Worm (Caenorhabditis elegans) whole organism, L4 larva: Measurements from ENCODE around the gene C34D10.5.

Experiments
- R02D3.7 ChIP-seq: fragments of 150-350 bp; sonication (generic microtip); optimal IDR thresholded peaks from 3 replicates; lab custom pipeline; 2014; ENCODE audit warnings: missing biosample characterization, missing genetic modification characterization
- T20F7.1 ChIP-seq: fragments of 200-800 bp; sonication (Bioruptor generic); optimal IDR thresholded peaks from 2 replicates; lab custom pipeline; 2018; ENCODE audit warnings: mild to moderate bottlenecking, missing genetic modification characterization, missing compliant biosample characterization
- ama-1 ChIP-seq: fragments of 150-350 bp; optimal IDR thresholded peaks from 2 replicates; lab custom pipeline; 2014; ENCODE audit warnings: inconsistent platforms, mixed read lengths
- ceh-44 ChIP-seq: fragments of 200-800 bp; sonication (Bioruptor generic); IDR thresholded peaks from 2 replicates; pipeline ENCODE4 v1.3.6; 2022; ENCODE audit warnings: missing genetic modification reagents, missing genetic modification characterization, missing compliant biosample characterization
- ces-1 ChIP-seq: fragments of 150-350 bp; sonication (generic microtip); optimal IDR thresholded peaks from 4 replicates; lab custom pipeline; 2014; ENCODE audit warnings: missing biosample characterization, missing genetic modification reagents, missing genetic modification characterization
- fkh-10 ChIP-seq: fragments of 150-350 bp; optimal IDR thresholded peaks from 2 replicates; lab custom pipeline; 2014; ENCODE audit warnings: missing biosample characterization, missing genetic modification reagents, missing genetic modification characterization
- fos-1 ChIP-seq: fragments of 150-350 bp; optimal IDR thresholded peaks from 2 replicates; lab custom pipeline; 2014; ENCODE audit warnings: missing biosample characterization, missing genetic modification characterization
- hlh-30 ChIP-seq: sonication (generic microtip); optimal IDR thresholded peaks from 2 replicates; lab custom pipeline; 2017; ENCODE audit warnings: antibody characterized with exemption, mild to moderate bottlenecking, missing genetic modification characterization, missing compliant biosample characterization; ENCODE audit not compliant: insufficient read depth
- madf-5 ChIP-seq, 2 experiments: fragments of 200-800 bp; sonication (Bioruptor generic); IDR thresholded peaks; 2 replicates each; pipeline ENCODE4 v1.3.6; 2022; ENCODE audit warnings: missing compliant biosample characterization in 2 of 2, missing genetic modification characterization in 2 of 2
- nhr-237 ChIP-seq: sonication (generic microtip); optimal IDR thresholded peaks from 2 replicates; lab custom pipeline; 2017; ENCODE audit warnings: missing biosample characterization, missing genetic modification characterization
- nhr-76 ChIP-seq: fragments of 150-350 bp; optimal IDR thresholded peaks from 2 replicates; lab custom pipeline; 2014; ENCODE audit warnings: missing biosample characterization, missing genetic modification characterization
- pha-4 ChIP-seq, 2 experiments: fragments of 150-350 bp in 1 of 2; fragments of 200-800 bp in 1 of 2; sonication (Bioruptor generic) in 1 of 2; IDR thresholded peaks in 1 of 2; optimal IDR thresholded peaks in 1 of 2; 2 replicates each; pipeline versions ENCODE4 v1.3.6 to Lab custom; 2014 to 2022; ENCODE audit warnings: missing genetic modification characterization in 2 of 2, missing genetic modification reagents in 2 of 2, missing biosample characterization in 1 of 2, missing compliant biosample characterization in 1 of 2
- zfp-2 ChIP-seq: sonication (generic microtip); optimal IDR thresholded peaks from 2 replicates; lab custom pipeline; 2016; ENCODE audit warnings: mild to moderate bottlenecking, missing genetic modification characterization, missing compliant biosample characterization
- ztf-11 ChIP-seq: fragments of 150-350 bp; optimal IDR thresholded peaks from 2 replicates; lab custom pipeline; 2014; ENCODE audit warnings: missing biosample characterization, missing genetic modification characterization

DNA sequence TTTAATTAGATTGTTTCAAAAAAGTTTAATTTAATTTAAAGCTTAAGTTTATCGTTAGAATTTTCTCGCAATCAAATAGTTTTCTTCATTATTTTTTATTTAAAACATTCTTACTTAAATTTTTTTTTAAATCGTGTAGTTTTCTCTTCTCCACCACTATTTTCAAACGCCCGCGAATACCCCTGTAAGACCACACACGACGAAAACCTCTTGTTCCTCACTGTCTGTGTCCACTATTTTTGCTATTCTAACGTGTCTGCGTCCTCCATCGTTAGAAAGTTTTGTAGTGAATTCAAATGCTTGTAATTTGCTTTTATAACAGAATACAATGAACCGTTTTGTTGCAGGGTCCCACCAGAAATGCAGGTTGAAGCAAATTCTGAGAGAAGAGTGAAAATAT lies 23.1 kb downstream of the C34D10.5 start, which contains the start of gene xol-1:
- TF ChIP-seq madf-5 (GFP tag; IDR thresholded peaks at IDR 0.05; lab: Robert Waterston, UW), result no peak
- TF ChIP-seq ztf-11 (tag; lab: Kevin White, UChicago), result no peak
- TF ChIP-seq pha-4 (GFP tag; IDR thresholded peaks at IDR 0.05; lab: Robert Waterston, UW), result no peak
- no peak for TF ChIP-seq pha-4 (tag; optimal IDR thresholded peaks at IDR 0.05; lab: Kevin White, UChicago)
- no peak for TF ChIP-seq ama-1
- no peak for TF ChIP-seq T20F7.1 (GFP tag; lab: Kevin White, UChicago)
- no peak for TF ChIP-seq fkh-10 (GFP tag; lab: Kevin White, UChicago)
- no peak for TF ChIP-seq ces-1 (GFP tag; lab: Kevin White, UChicago)
- TF ChIP-seq ceh-44 (GFP tag; lab: Robert Waterston, UW), result no peak
- TF ChIP-seq nhr-237 (tag; lab: Kevin White, UChicago), result no peak
- no peak for TF ChIP-seq hlh-30
- TF ChIP-seq nhr-76, result no peak
- TF ChIP-seq fos-1 (tag; lab: Kevin White, UChicago), result no peak
- TF ChIP-seq R02D3.7 (tag; lab: Kevin White, UChicago), result no peak
- TF ChIP-seq zfp-2 (tag; lab: Kevin White, UChicago), result no peak
